Fruit fly (Drosophila melanogaster): ENCODE results near the gene Nepl5.

Nepl5 gene

DNA sequence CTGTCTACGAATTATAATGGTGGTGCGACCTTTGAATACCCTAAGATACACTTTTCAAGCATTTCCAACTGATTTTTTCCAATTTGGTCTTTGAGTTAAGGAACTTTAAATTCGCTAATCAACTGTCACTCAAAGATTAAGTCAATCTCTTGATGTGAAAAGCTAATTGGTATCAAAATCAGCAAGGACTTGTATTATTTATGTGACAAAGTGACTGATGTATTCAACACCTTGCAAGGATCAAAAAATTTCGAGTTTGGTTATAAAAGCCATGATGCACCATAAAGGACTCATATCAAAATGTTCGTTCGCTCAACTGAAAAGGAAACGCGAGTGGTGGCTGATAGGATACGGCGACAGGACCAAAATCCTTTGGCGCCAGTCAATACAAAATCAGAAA lies 26.4 kb upstream of the Nepl5 start, which contains the start of gene ppk14:
Gene ppk14, plus strand, starts transcription at position 301 of the 400 bp plus-strand sequence.
- TF ChIP-seq rn (GFP tag; IDR thresholded peaks at IDR 0.05) (no peak), CG32121 (GFP tag; IDR thresholded peaks at IDR 0.05) (no peak), EcR (GFP tag; optimal IDR thresholded peaks at IDR 0.05) (no peak), CG17806 (tag; optimal IDR thresholded peaks at IDR 0.05) (no peak), fd96Ca (GFP tag; IDR thresholded peaks at IDR 0.05) (no peak), Pif1B (GFP tag; optimal IDR thresholded peaks at IDR 0.05) (no peak), CG15710 (tag; optimal IDR thresholded peaks at IDR 0.05) (no peak), Ets98B (GFP tag; IDR thresholded peaks at IDR 0.05) (no peak)

DNA sequence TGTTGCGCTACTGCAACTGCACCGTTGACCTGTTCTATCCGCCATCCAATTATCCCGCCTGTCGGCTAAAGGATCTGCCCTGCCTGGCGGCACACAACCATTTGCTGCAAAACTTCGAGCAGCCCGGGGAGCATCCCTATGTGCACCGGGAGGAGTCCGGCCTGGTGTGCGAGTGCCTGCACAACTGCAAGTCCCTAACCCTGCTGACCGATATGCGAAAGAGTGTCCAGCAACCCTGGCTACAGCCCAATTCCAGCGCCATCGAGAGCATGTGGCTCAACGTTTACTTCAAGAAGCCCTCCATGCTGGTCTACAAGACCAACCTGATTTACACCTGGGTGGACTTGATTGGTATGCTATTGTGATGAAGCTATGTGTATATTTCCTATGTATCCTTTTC lies 24.9 kb upstream of the Nepl5 start:
- TF ChIP-seq CG9948 (tag; optimal IDR thresholded peaks at IDR 0.05), result no peak
- TF ChIP-seq CG15710 (tag; optimal IDR thresholded peaks at IDR 0.05), result no peak
- TF ChIP-seq CG4496 (GFP tag; IDR thresholded peaks at IDR 0.05), result no peak
- TF ChIP-seq CG10348 (GFP tag; IDR thresholded peaks at IDR 0.05), result no peak
- no peak for TF ChIP-seq CG12605 (GFP tag; IDR thresholded peaks at IDR 0.05)
- TF ChIP-seq Pif1A (GFP tag; optimal IDR thresholded peaks at IDR 0.05), result no peak
- no peak for TF ChIP-seq fd96Ca (GFP tag; IDR thresholded peaks at IDR 0.05)
- TF ChIP-seq rn (GFP tag; IDR thresholded peaks at IDR 0.05), result no peak
- no peak for TF ChIP-seq CG32121 (GFP tag; IDR thresholded peaks at IDR 0.05)
- TF ChIP-seq Snoo (tag; optimal IDR thresholded peaks at IDR 0.05), result no peak
- no peak for TF ChIP-seq CG8159 (tag; optimal IDR thresholded peaks at IDR 0.05)
- TF ChIP-seq EcR (GFP tag; optimal IDR thresholded peaks at IDR 0.05), result no peak
- no peak for TF ChIP-seq Ets98B (GFP tag; IDR thresholded peaks at IDR 0.05)
- no peak for TF ChIP-seq CG34367 (tag; optimal IDR thresholded peaks at IDR 0.05)
- no peak for TF ChIP-seq CG14655 (GFP tag; optimal IDR thresholded peaks at IDR 0.05)
- no peak for TF ChIP-seq gl (tag; optimal IDR thresholded peaks at IDR 0.05)
- no peak for TF ChIP-seq D1 (tag; optimal IDR thresholded peaks at IDR 0.05)
- TF ChIP-seq CG13204 (GFP tag; optimal IDR thresholded peaks at IDR 0.05), result no peak

DNA sequence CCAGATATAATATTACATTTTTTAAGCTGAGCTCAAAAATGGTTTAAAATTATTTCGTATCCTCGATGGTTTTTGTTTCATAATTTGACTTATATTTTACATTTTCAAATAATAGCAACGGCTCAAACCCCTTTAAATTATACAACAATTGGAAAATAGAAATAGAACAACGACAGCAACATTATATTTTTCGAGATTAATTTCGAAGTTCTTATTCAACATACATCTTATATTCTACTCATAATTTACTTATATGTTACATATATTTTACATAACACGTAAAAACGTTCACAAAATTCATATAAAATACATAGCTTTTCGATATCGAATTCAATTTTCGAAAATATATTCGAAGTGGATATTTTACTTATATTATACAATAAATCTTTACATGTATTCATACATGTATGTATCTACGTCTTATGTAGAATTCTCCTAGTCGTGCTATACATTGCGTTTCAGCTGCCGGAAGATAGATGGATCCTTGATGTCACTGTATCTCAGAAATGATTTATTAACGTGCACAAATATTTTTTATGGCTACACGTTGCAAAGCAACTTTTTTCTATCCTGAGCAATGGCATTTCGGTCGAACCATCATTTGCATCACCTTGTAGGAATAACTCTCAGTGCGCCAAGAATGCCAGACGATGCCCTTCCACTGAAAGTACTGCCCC lies 24.2 kb upstream of the Nepl5 start:
- TF ChIP-seq CG34367 (tag; optimal IDR thresholded peaks at IDR 0.05) (no peak), CG9948 (tag; optimal IDR thresholded peaks at IDR 0.05) (no peak), rn (GFP tag; IDR thresholded peaks at IDR 0.05) (no peak), CG14655 (GFP tag; optimal IDR thresholded peaks at IDR 0.05) (peak; percentile 48), CG32121 (GFP tag; IDR thresholded peaks at IDR 0.05) (no peak), CG8159 (tag; optimal IDR thresholded peaks at IDR 0.05) (peak; percentile 13), Pif1B (GFP tag; optimal IDR thresholded peaks at IDR 0.05) (no peak), Pif1A (GFP tag; optimal IDR thresholded peaks at IDR 0.05) (no peak), Snoo (tag; optimal IDR thresholded peaks at IDR 0.05) (no peak), CG12605 (GFP tag; IDR thresholded peaks at IDR 0.05) (no peak), CG4496 (GFP tag; IDR thresholded peaks at IDR 0.05) (peak; percentile 56; the same call in 1 of the 3 replicates), D1 (tag; optimal IDR thresholded peaks at IDR 0.05) (no peak), CG17806 (tag; optimal IDR thresholded peaks at IDR 0.05) (no peak), CG10348 (GFP tag; IDR thresholded peaks at IDR 0.05) (no peak), fd96Ca (GFP tag; IDR thresholded peaks at IDR 0.05) (no peak)

DNA sequence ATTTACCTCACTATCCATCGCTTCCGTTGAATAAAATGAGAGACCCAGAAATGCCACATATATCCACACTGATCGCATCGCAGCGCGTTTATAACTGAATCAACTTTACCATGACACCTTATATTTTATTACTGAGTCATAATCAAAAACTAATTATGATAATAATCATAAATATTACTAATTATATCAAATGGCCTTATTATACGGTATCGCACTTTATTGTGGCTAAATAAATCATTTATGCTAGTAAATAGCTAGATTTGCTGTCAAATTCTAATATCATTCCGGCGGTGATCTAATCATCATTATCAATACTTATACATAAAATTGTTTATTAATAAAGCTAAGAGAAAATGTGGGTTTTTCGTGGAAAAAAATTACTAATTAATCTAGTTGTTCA lies 22.8 kb upstream of the Nepl5 start, which contains the start of gene CG9500:
Gene CG9500, minus strand, starts transcription at position 101 of the 400 bp plus-strand sequence.
- TF ChIP-seq CG17806 (tag; optimal IDR thresholded peaks at IDR 0.05), result no peak
- no peak for TF ChIP-seq CG10348 (GFP tag; IDR thresholded peaks at IDR 0.05)
- TF ChIP-seq D1 (tag; optimal IDR thresholded peaks at IDR 0.05), result no peak
- TF ChIP-seq CG9948 (tag; optimal IDR thresholded peaks at IDR 0.05), result no peak
- no peak for TF ChIP-seq Pif1B (GFP tag; optimal IDR thresholded peaks at IDR 0.05)
- no peak for TF ChIP-seq rn (GFP tag; IDR thresholded peaks at IDR 0.05)
- TF ChIP-seq Pif1A (GFP tag; optimal IDR thresholded peaks at IDR 0.05), result no peak
- no peak for TF ChIP-seq EcR (GFP tag; optimal IDR thresholded peaks at IDR 0.05)
- TF ChIP-seq Snoo (tag; optimal IDR thresholded peaks at IDR 0.05), result no peak
- TF ChIP-seq Ets98B (GFP tag; IDR thresholded peaks at IDR 0.05), result no peak
- no peak for TF ChIP-seq CG13204 (GFP tag; optimal IDR thresholded peaks at IDR 0.05)

DNA sequence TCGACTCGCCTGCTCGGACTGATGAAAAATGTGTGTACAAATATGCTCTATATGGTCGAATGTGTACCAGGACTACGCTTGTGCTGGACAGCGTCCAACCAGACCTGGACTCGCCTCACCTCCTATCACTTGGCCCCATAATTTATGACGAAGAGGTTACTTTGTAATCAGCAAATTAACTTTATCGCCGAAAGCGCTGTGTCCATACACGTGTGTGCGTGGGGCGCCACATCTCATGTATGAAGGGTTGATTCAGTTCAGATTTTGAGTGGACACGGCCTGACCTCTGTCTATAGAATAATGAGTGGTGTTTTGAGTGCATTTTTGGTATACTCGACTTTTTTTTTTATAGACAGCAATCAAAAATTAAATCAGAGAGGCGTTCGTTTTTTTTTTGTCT lies 21.0 kb upstream of the Nepl5 start:
- no peak for TF ChIP-seq fd96Ca (GFP tag; IDR thresholded peaks at IDR 0.05)
- TF ChIP-seq Pif1B (GFP tag; optimal IDR thresholded peaks at IDR 0.05), result no peak
- TF ChIP-seq CG14655 (GFP tag; optimal IDR thresholded peaks at IDR 0.05), result no peak
- no peak for TF ChIP-seq CG8159 (tag; optimal IDR thresholded peaks at IDR 0.05)
- no peak for TF ChIP-seq D1 (tag; optimal IDR thresholded peaks at IDR 0.05)
- TF ChIP-seq CG17806 (tag; optimal IDR thresholded peaks at IDR 0.05), result no peak
- TF ChIP-seq CG4496 (GFP tag; IDR thresholded peaks at IDR 0.05), result no peak
- TF ChIP-seq Ets98B (GFP tag; IDR thresholded peaks at IDR 0.05), result no peak
- TF ChIP-seq CG9948 (tag; optimal IDR thresholded peaks at IDR 0.05), result no peak
- TF ChIP-seq CG12605 (GFP tag; IDR thresholded peaks at IDR 0.05), result no peak
- TF ChIP-seq CG13204 (GFP tag; optimal IDR thresholded peaks at IDR 0.05), result no peak

DNA sequence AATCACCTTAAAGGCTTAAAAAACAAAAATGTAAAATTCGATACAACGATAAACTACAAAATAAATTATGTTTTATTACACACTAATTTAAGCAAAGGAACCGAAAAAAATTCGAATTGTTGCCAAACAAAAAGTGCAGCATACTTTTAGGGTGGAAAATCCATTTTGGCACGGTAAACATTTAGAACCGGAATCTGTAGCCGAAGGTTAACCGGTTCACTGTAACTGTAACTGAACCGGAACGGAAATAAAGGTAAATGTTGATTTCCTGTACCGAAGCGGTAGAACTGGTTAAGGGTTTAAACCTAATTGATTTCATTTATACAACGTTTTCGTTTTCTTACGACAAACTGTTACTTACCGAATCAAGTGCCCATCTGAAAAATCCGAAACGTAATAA lies 14.1 kb upstream of the Nepl5 start:
- no peak for TF ChIP-seq Pif1A (GFP tag; optimal IDR thresholded peaks at IDR 0.05)
- TF ChIP-seq CG17806 (tag; optimal IDR thresholded peaks at IDR 0.05), result no peak
- TF ChIP-seq CG13204 (GFP tag; optimal IDR thresholded peaks at IDR 0.05), result no peak
- no peak for TF ChIP-seq CG8301 (tag; optimal IDR thresholded peaks at IDR 0.05)
- no peak for TF ChIP-seq CG9948 (tag; optimal IDR thresholded peaks at IDR 0.05)
- TF ChIP-seq D1 (tag; optimal IDR thresholded peaks at IDR 0.05), result no peak
- TF ChIP-seq Pif1B (GFP tag; optimal IDR thresholded peaks at IDR 0.05), result no peak
- no peak for TF ChIP-seq CG15710 (tag; optimal IDR thresholded peaks at IDR 0.05)
- no peak for TF ChIP-seq fd96Ca (GFP tag; IDR thresholded peaks at IDR 0.05)
- TF ChIP-seq CG10348 (GFP tag; IDR thresholded peaks at IDR 0.05), result no peak
- no peak for TF ChIP-seq gl (tag; optimal IDR thresholded peaks at IDR 0.05)
- TF ChIP-seq CG12605 (GFP tag; IDR thresholded peaks at IDR 0.05), result no peak
- no peak for TF ChIP-seq rn (GFP tag; IDR thresholded peaks at IDR 0.05)
- TF ChIP-seq Snoo (tag; optimal IDR thresholded peaks at IDR 0.05), result no peak
- TF ChIP-seq CG4496 (GFP tag; IDR thresholded peaks at IDR 0.05), result no peak
- TF ChIP-seq CG8159 (tag; optimal IDR thresholded peaks at IDR 0.05), result no peak
- no peak for TF ChIP-seq CG34367 (tag; optimal IDR thresholded peaks at IDR 0.05)
- no peak for TF ChIP-seq Ets98B (GFP tag; IDR thresholded peaks at IDR 0.05)
